Fruit fly (Drosophila melanogaster) S2 (cell line): ENCODE measurements around the gene Cyp4d2.

Experiments used
- CG8478 ChIP-seq: fragments of >200 bp; optimal IDR thresholded peaks from 2 replicates; lab custom pipeline; 2018
- CTCF ChIP-seq, 2 experiments: fragments of >200 bp; optimal IDR thresholded peaks; 2 replicates each; lab custom pipeline; 2018

DNA sequence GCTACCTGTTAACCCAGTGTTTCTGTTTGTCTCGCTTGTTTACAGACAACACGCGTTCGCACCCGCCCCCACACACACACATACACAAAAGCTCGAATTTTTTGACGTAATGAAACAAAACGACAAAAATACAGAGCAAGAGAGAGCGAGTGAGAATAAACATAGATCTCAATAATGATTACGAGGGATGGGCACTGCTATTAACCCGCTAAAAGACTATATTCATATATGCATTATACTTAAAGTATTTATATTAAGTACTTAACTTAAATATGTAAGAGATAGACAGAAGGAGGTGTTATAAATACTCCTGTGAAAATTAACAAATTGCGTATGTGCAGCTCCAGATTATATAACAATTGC, 34.0 kb upstream of the Cyp4d2 start:
- TF ChIP-seq CG8478 (no peak), CTCF (optimal IDR thresholded peaks at IDR 0.05; lab: Kevin White, UChicago) (no peak)
